Worm (Caenorhabditis elegans) whole organism, L3 larva: ENCODE measurements around the gene sri-30.

ENCODE experiments used
- aly-2 ChIP-seq: fragments of 150-350 bp; optimal IDR thresholded peaks from 2 replicates; lab custom pipeline; 2014; ENCODE audit warnings: missing biosample characterization, missing genetic modification characterization
- egl-27 ChIP-seq: sonication (generic microtip); optimal IDR thresholded peaks from 4 replicates; lab custom pipeline; 2017; ENCODE audit warnings: missing biosample characterization, missing genetic modification reagents, missing genetic modification characterization
- mdl-1 ChIP-seq: fragments of 150-350 bp; optimal IDR thresholded peaks from 2 replicates; lab custom pipeline; 2014; ENCODE audit warnings: missing biosample characterization, missing genetic modification characterization
- nhr-12 ChIP-seq: fragments of 150-350 bp; optimal IDR thresholded peaks from 2 replicates; lab custom pipeline; 2014; ENCODE audit warnings: missing biosample characterization, missing genetic modification characterization
- nhr-43 ChIP-seq: sonication (generic microtip); optimal IDR thresholded peaks from 2 replicates; lab custom pipeline; 2016; ENCODE audit warnings: mild to moderate bottlenecking, missing genetic modification characterization, missing compliant biosample characterization; ENCODE audit not compliant: poor library complexity, severe bottlenecking
- pqm-1 ChIP-seq: fragments of 150-350 bp; optimal IDR thresholded peaks from 2 replicates; lab custom pipeline; 2017; ENCODE audit warnings: missing biosample characterization, missing genetic modification characterization, inconsistent platforms
- skn-1 ChIP-seq: fragments of 150-350 bp; optimal IDR thresholded peaks from 2 replicates; lab custom pipeline; 2014; ENCODE audit warnings: missing biosample characterization, missing genetic modification characterization
- snpc-4 ChIP-seq: fragments of 150-350 bp; optimal IDR thresholded peaks from 2 replicates; lab custom pipeline; 2014; ENCODE audit warnings: missing biosample characterization, missing genetic modification characterization
- tbx-2 ChIP-seq: sonication (generic microtip); optimal IDR thresholded peaks from 2 replicates; lab custom pipeline; 2016; ENCODE audit warnings: mild to moderate bottlenecking, missing genetic modification characterization, missing compliant biosample characterization
- unc-62 ChIP-seq: fragments of 150-350 bp; sonication (generic microtip); optimal IDR thresholded peaks from 4 replicates; lab custom pipeline; 2014; ENCODE audit warnings: missing biosample characterization, missing genetic modification reagents, missing genetic modification characterization

DNA sequence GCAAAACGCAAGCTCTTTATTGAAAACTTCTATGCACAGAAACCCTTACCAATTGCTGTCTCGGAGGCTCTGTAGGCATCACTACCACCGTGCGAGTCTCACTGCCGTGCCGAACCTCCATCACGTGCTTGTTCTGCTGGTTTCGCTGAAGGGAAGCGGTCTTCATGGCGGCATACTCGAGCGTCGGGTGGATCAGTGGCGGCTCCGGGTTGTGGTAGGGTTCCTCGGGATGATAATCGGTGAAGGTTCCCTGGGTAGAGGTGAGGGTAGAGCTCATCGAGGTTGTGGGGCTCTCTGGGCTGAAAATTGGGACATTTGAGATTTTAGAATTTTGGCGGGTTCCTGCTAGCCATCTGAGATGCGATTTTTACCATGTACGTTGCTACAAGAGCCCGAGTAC, 6.9 kb downstream of the sri-30 start:
- TF ChIP-seq aly-2 (tag; lab: Kevin White, UChicago) = no peak
- no peak for TF ChIP-seq skn-1
- no peak for TF ChIP-seq pqm-1 (tag; lab: Kevin White, UChicago)
- TF ChIP-seq mdl-1 (tag; lab: Kevin White, UChicago) = no peak
- no peak for TF ChIP-seq tbx-2
- TF ChIP-seq unc-62 (GFP tag; lab: Kevin White, UChicago) = no peak
- TF ChIP-seq nhr-43 (tag; lab: Kevin White, UChicago) = no peak
- no peak for TF ChIP-seq nhr-12
- TF ChIP-seq egl-27 = no peak
- TF ChIP-seq snpc-4 (tag; lab: Kevin White, UChicago) = no peak
